Fruit fly (Drosophila melanogaster): ENCODE data around the gene CG43050.

CG43050 gene

DNA sequence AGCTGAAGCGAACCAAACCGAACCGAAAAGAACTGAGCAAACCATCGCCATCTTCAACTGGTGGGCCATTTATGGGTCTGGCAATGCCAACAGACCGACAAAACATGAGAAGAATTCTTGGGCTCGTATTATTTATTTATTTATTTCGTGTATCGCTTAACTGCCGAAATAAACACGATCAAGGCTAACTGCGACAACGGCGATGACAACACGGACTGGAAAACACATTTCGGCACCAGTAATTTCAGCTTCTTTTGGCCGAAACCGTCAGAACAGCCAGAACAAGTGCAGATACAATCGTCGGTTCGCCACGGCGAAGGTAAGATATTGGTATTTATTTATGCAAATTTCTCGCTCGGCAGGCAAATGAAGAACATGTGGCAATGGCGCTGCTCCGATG lies 21.9 kb upstream of the CG43050 start:
- no peak for TF ChIP-seq dmrt93B (GFP tag; optimal IDR thresholded peaks at IDR 0.05)
- TF ChIP-seq Dif (GFP tag; optimal IDR thresholded peaks at IDR 0.05; ENCODE audit: partially characterized antibody): no peak
- no peak for TF ChIP-seq Dfd (GFP tag; optimal IDR thresholded peaks at IDR 0.05)
- TF ChIP-seq tai (GFP tag; optimal IDR thresholded peaks at IDR 0.05): no peak

DNA sequence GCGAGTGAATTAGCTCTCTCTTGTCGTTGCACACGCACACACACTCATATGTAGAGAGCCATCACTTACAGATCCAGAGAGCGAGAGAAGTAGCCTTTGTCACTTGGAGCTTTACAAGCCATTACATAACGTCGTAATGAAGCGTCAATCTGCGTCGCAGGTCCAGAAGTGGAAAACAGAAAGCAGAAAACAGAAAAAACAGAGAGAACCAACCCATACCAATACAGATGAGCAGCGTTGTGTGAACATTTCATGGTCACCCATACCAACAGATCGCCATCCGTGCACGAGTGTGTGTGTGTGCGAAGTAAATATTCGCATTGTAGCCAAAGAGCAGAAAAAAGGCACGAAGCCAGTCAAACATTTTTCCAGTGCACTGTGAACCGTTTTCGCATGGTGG lies 20.8 kb upstream of the CG43050 start:
- TF ChIP-seq Hr83 (GFP tag; optimal IDR thresholded peaks at IDR 0.05; ENCODE audit: poor library complexity, severe bottlenecking) (no peak), HLH106 (tag; optimal IDR thresholded peaks at IDR 0.05) (no peak), Abd-B (GFP tag; optimal IDR thresholded peaks at IDR 0.05) (no peak), sage (GFP tag; optimal IDR thresholded peaks at IDR 0.05) (no peak), Jra (GFP tag; optimal IDR thresholded peaks at IDR 0.05) (no peak), N (GFP tag; optimal IDR thresholded peaks at IDR 0.05) (no peak), foxo (GFP tag; optimal IDR thresholded peaks at IDR 0.05) (no peak), CG32264 (GFP tag; optimal IDR thresholded peaks at IDR 0.05) (no peak), sv (GFP tag; optimal IDR thresholded peaks at IDR 0.05) (no peak), Dfd (GFP tag; optimal IDR thresholded peaks at IDR 0.05) (no peak), ey (GFP tag; optimal IDR thresholded peaks at IDR 0.05) (no peak), dmrt93B (GFP tag; optimal IDR thresholded peaks at IDR 0.05) (no peak), rgr (GFP tag; optimal IDR thresholded peaks at IDR 0.05) (no peak), Dif (GFP tag; optimal IDR thresholded peaks at IDR 0.05; ENCODE audit: partially characterized antibody) (no peak), Myc (optimal IDR thresholded peaks at IDR 0.05) (no peak), Hnf4 (GFP tag; optimal IDR thresholded peaks at IDR 0.05) (no peak)

DNA sequence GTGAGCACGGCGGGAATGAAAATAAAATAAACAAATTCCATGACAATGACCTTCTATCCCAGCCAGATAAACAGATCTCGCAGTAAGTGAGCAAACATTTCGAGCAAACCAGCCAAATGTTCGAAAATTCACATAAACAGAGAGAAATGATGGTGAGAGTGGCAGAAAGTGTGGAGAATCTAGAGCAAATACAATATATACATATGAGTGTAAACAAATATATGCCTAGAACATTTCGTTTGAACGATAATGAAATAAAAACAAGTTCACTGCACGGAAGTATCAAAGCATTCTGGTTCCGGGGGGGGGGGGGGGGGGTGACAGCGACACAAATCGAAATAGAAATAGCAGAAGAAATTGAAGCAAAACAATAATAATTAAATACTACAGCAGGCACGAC lies 17.6 kb upstream of the CG43050 start:
- no peak for TF ChIP-seq Myc (optimal IDR thresholded peaks at IDR 0.05)
- peak; percentile 2 for TF ChIP-seq h (GFP tag; optimal IDR thresholded peaks at IDR 0.05)
- peak; percentile 31 for TF ChIP-seq tai (GFP tag; optimal IDR thresholded peaks at IDR 0.05)
- TF ChIP-seq Mio (GFP tag; optimal IDR thresholded peaks at IDR 0.05): no peak
- no peak for TF ChIP-seq GATAd (GFP tag; optimal IDR thresholded peaks at IDR 0.05)
- TF ChIP-seq CG9705 (GFP tag; optimal IDR thresholded peaks at IDR 0.05): no peak
- TF ChIP-seq Sp1 (GFP tag; optimal IDR thresholded peaks at IDR 0.05): no peak

DNA sequence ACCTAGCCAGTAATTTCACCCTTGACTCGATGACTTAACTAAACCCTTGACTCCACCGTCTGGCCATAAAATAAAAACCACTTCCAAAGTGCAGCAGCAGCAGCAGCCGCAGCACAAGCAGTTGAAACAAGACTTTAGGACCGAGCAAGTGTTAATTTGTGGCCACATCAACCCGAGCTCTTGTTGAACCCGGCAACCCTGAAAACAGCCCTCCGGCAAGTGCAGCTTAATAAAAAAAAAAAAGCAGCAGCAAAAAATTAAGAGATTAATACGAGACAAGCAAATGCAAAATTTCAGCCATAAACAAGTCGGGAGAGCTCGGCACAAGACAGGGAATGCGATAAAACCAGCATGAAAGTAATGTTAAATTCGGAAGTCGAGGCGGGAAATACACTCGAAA lies 14.3 kb upstream of the CG43050 start:
- TF ChIP-seq sv (GFP tag; optimal IDR thresholded peaks at IDR 0.05): no peak
- TF ChIP-seq rgr (GFP tag; optimal IDR thresholded peaks at IDR 0.05): no peak
- TF ChIP-seq Jra (GFP tag; optimal IDR thresholded peaks at IDR 0.05): no peak
- no peak for TF ChIP-seq dmrt93B (GFP tag; optimal IDR thresholded peaks at IDR 0.05)
- no peak for TF ChIP-seq jim (GFP tag; optimal IDR thresholded peaks at IDR 0.05)
- TF ChIP-seq lola (GFP tag; optimal IDR thresholded peaks at IDR 0.05): no peak
- TF ChIP-seq Hr83 (GFP tag; optimal IDR thresholded peaks at IDR 0.05; ENCODE audit: poor library complexity, severe bottlenecking): no peak
- no peak for TF ChIP-seq CG32264 (GFP tag; optimal IDR thresholded peaks at IDR 0.05)
- TF ChIP-seq ey (GFP tag; optimal IDR thresholded peaks at IDR 0.05): no peak
- TF ChIP-seq Dfd (GFP tag; optimal IDR thresholded peaks at IDR 0.05): no peak
- TF ChIP-seq brk (GFP tag; optimal IDR thresholded peaks at IDR 0.05): no peak
- TF ChIP-seq woc (GFP tag; optimal IDR thresholded peaks at IDR 0.05): no peak

DNA sequence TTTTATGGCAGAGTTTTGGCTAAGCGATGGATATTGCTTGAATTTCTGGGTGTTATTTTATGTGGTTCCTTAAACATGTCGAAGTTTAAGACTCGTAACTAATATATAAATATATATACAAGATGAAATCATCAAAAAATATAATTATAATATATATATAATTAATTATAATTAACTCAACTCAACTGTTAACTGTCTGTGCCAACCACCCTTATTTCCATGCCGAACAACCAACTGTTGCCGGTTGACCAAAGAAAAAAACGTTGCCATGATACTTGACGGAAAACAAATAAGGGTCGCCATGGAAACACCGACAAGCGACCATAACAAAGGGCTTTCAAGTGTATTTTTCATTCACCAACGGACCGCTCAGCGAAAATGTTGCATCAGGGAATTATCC lies 12.6 kb upstream of the CG43050 start, which contains the start of gene Ttc30:
Gene Ttc30 (plus strand): TSS at position 301 of the 400 bp plus-strand sequence.
- TF ChIP-seq Dif (GFP tag; optimal IDR thresholded peaks at IDR 0.05; ENCODE audit: partially characterized antibody): no peak

DNA sequence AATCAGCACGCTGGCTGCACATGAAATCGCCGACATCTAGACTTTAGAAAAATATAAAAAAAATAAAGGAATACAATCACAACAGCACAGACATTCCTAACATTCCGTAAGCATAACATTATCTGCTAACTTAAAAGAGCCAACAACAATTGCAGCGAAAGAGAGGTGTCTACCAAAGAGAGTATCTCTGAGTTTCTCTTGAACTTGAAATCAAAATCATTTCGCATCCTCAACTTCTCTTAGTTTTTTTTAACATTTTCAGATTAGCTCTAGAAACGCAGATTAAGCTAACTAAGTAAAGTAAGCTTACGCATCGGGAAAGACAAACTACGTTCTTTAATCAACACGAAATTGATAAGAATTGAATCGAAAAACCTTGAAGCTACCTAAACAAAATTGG lies 5.5 kb upstream of the CG43050 start:
- TF ChIP-seq tai (GFP tag; optimal IDR thresholded peaks at IDR 0.05) (no peak), woc (GFP tag; optimal IDR thresholded peaks at IDR 0.05) (no peak), Hr78 (GFP tag; optimal IDR thresholded peaks at IDR 0.05) (no peak), dmrt93B (GFP tag; optimal IDR thresholded peaks at IDR 0.05) (no peak), dl (GFP tag; optimal IDR thresholded peaks at IDR 0.05; ENCODE audit: insufficient read depth in 1 of 2, partially characterized antibody in 2 of 2) (no peak), jim (GFP tag; optimal IDR thresholded peaks at IDR 0.05) (no peak), foxo (GFP tag; optimal IDR thresholded peaks at IDR 0.05) (no peak), HLH106 (tag; optimal IDR thresholded peaks at IDR 0.05) (no peak), br (GFP tag; optimal IDR thresholded peaks at IDR 0.05) (no peak), h (GFP tag; optimal IDR thresholded peaks at IDR 0.05) (no peak), Vsx2 (GFP tag; optimal IDR thresholded peaks at IDR 0.05; ENCODE audit: partially characterized antibody) (no peak), GATAd (GFP tag; optimal IDR thresholded peaks at IDR 0.05) (no peak), Hr83 (GFP tag; optimal IDR thresholded peaks at IDR 0.05; ENCODE audit: poor library complexity, severe bottlenecking) (no peak), usp (GFP tag; optimal IDR thresholded peaks at IDR 0.05) (no peak), Rel (GFP tag; optimal IDR thresholded peaks at IDR 0.05) (no peak), Rel (tag; optimal IDR thresholded peaks at IDR 0.05) (no peak), sage (GFP tag; optimal IDR thresholded peaks at IDR 0.05) (no peak), dsf (GFP tag; optimal IDR thresholded peaks at IDR 0.05; ENCODE audit: borderline replicate concordance) (no peak), psq (GFP tag; optimal IDR thresholded peaks at IDR 0.05) (no peak)

Measured in whole organism, wandering third instar larva.